Worm (Caenorhabditis elegans): ENCODE measurements around the gene F38A1.9.

The F38A1.9 gene

DNA sequence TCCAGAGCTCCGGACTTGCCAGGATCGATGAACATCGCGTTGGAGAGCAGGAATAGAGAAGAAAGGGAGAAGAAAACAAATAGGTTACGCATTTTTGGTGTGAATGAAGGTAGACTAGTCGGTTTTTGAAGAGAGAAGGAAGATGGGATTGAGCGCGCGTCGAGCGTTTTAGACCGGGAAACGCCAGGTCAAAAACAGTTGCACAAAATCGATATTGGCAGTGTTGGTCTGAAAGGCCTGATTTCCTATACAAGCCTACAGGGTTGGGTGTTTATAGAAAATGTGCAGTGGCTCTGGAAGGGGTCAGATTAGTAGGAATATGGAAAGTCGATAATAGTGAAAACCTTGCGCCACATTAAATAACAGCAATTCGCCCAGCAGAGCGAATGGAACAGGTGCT is 40.3 kb downstream of the F38A1.9 start, which contains the start of gene dsl-2:
dsl-2 (minus strand) TSS at position 101 of the 400 bp plus-strand sequence.
- TF ChIP-seq nhr-85 (tag) = peak; percentile 6
- no peak for TF ChIP-seq ceh-82 (tag; optimal IDR thresholded peaks at IDR 0.05)

DNA sequence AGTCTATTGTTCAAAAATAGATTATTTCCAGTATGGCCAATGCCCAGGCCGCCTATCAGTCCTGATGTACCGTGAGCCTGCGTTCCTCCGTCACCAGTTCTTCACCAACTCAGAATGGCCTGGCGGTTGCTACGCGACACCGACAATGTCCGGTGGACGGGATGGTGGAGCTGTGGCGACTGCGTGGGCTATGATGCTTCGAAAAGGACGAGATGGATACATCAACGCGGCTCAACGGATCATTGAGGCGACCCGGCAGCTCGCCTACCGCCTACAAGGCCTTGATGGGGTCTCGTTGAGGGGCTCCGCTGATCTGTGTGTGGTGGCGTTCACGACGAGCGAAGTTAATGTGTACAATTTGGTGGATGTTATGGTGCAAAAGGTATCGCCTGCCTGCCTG is 45.6 kb downstream of the F38A1.9 start:
- TF ChIP-seq ets-5 (GFP tag; IDR thresholded peaks at IDR 0.05) = no peak
- TF ChIP-seq blmp-1 (tag; optimal IDR thresholded peaks at IDR 0.05) = no peak
- TF ChIP-seq aly-2 (tag; optimal IDR thresholded peaks at IDR 0.05) = no peak
- no peak for TF ChIP-seq nhr-77 (tag; optimal IDR thresholded peaks at IDR 0.05)
- TF ChIP-seq nhr-47 (tag; optimal IDR thresholded peaks at IDR 0.05) = no peak
- no peak for TF ChIP-seq skn-1 (tag; optimal IDR thresholded peaks at IDR 0.05)
- no peak for TF ChIP-seq lir-3 (tag; optimal IDR thresholded peaks at IDR 0.05; ENCODE audit: poor library complexity)
- no peak for TF ChIP-seq elt-3 (tag; optimal IDR thresholded peaks at IDR 0.05)
- TF ChIP-seq nhr-90 (tag; optimal IDR thresholded peaks at IDR 0.05; ENCODE audit: poor library complexity) = no peak
- no peak for TF ChIP-seq C04F5.9 (tag; optimal IDR thresholded peaks at IDR 0.05)
- TF ChIP-seq fos-1 (tag; optimal IDR thresholded peaks at IDR 0.05) = no peak
- no peak for TF ChIP-seq snpc-4 (tag; optimal IDR thresholded peaks at IDR 0.05)
- no peak for TF ChIP-seq nhr-76 (tag; optimal IDR thresholded peaks at IDR 0.05)
- no peak for TF ChIP-seq isw-1 (GFP tag; IDR thresholded peaks at IDR 0.05)

Data from whole organism, L1 larva.